Worm (Caenorhabditis elegans) whole organism, midembryonic: ENCODE measurements around the gene Y82E9BL.19.

Experiments used
- T22C8.4 ChIP-seq: fragments of 200-800 bp; sonication (Bioruptor generic); IDR thresholded peaks from 2 replicates; pipeline ENCODE4 v1.3.6; 2022; ENCODE audit warnings: missing genetic modification characterization, missing compliant biosample characterization
- cog-1 ChIP-seq: sonication (generic microtip); optimal IDR thresholded peaks from 2 replicates; lab custom pipeline; 2016; ENCODE audit warnings: missing genetic modification characterization, missing compliant biosample characterization
- flt-1 ChIP-seq: fragments of 200-800 bp; sonication (Bioruptor generic); IDR thresholded peaks from 2 replicates; pipeline ENCODE4 v1.3.6; 2022; ENCODE audit warnings: missing genetic modification characterization, missing compliant biosample characterization
- med-1 ChIP-seq: sonication (generic microtip); optimal IDR thresholded peaks from 2 replicates; lab custom pipeline; 2017; ENCODE audit warnings: missing genetic modification characterization, mild to moderate bottlenecking, missing compliant biosample characterization, antibody characterized with exemption, missing genetic modification reagents; ENCODE audit not compliant: insufficient read depth

DNA sequence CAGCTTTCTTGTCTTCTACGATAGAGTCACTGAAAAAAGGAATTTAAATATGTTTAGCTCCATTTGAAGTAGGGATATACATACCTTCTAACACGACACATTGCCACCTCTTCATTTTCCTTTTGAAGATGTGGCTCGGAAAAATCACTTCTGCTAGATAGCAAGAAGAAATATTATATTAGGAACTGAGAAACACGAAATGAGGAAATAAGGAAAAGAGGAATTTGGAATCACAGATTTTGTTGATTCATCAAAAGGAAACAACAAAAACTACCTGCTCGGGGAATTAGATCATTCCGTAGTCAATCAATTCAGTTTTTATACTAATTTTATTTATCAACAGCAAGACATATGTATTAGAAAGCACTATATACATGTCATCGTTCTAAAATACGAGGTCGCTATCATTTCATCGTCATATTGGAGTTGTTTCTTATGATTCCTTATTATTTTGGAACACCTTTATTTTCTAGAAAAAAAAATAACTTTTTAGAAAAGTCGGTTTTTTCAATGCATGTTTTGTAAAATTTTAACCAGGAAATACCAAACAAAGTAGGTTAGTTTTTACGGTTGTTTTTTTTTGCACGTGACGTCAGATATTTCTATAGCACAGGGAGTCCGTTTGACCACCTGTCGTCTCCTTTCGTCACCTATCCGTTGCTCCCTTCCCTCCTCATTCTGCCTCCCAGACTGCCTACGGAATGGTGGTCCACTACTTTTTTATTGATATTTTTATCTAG, 48.9 kb downstream of the Y82E9BL.19 start, which contains the start of the genes pals-21 and Y82E9BR.6:
- TF ChIP-seq T22C8.4 (GFP tag; lab: Robert Waterston, UW) (no peak), med-1 (GFP tag; lab: Kevin White, UChicago) (no peak), cog-1 (tag; lab: Kevin White, UChicago) (no peak), flt-1 (GFP tag; lab: Robert Waterston, UW) (no peak)
